Worm (Caenorhabditis elegans) whole organism, late embryonic: Measurements from ENCODE around the gene cest-28.

Experiments used
- C08G9.2 ChIP-seq: sonication (generic microtip); optimal IDR thresholded peaks from 2 replicates; lab custom pipeline; 2016; ENCODE audit warnings: mild to moderate bottlenecking, missing genetic modification characterization, moderate library complexity, missing compliant biosample characterization
- C38D4.7 ChIP-seq: fragments of 200-800 bp; sonication (Bioruptor generic); optimal IDR thresholded peaks from 2 replicates; lab custom pipeline; 2018; ENCODE audit warnings: mild to moderate bottlenecking, missing genetic modification characterization, moderate library complexity, missing compliant biosample characterization
- F13H6.1 ChIP-seq: sonication (generic microtip); optimal IDR thresholded peaks from 2 replicates; lab custom pipeline; 2016; ENCODE audit warnings: missing genetic modification characterization, missing compliant biosample characterization
- K02D7.2 ChIP-seq: sonication (generic microtip); optimal IDR thresholded peaks from 2 replicates; lab custom pipeline; 2017; ENCODE audit warnings: mild to moderate bottlenecking, missing genetic modification characterization, missing compliant biosample characterization
- T23F11.4 ChIP-seq: fragments of 200-800 bp; sonication (Bioruptor generic); optimal IDR thresholded peaks from 2 replicates; lab custom pipeline; 2018; ENCODE audit warnings: mild to moderate bottlenecking, missing genetic modification characterization, missing compliant biosample characterization
- ahr-1 ChIP-seq: sonication (generic microtip); optimal IDR thresholded peaks from 2 replicates; lab custom pipeline; 2016; ENCODE audit warnings: missing genetic modification characterization, missing compliant biosample characterization
- ceh-18 ChIP-seq: sonication (generic microtip); optimal IDR thresholded peaks from 2 replicates; lab custom pipeline; 2016; ENCODE audit warnings: missing genetic modification characterization, missing compliant biosample characterization
- ceh-19 ChIP-seq: fragments of 200-800 bp; sonication (Bioruptor generic); optimal IDR thresholded peaks from 2 replicates; lab custom pipeline; 2018; ENCODE audit warnings: mild to moderate bottlenecking, missing genetic modification characterization, missing compliant biosample characterization
- ceh-2 ChIP-seq: sonication (generic microtip); optimal IDR thresholded peaks from 2 replicates; lab custom pipeline; 2016; ENCODE audit warnings: missing genotype, missing genetic modification characterization, missing compliant biosample characterization
- ceh-31 ChIP-seq: sonication (generic microtip); optimal IDR thresholded peaks from 2 replicates; lab custom pipeline; 2016; ENCODE audit warnings: missing genetic modification characterization, missing compliant biosample characterization
- ceh-45 ChIP-seq: fragments of 200-800 bp; sonication (Bioruptor generic); IDR thresholded peaks from 2 replicates; pipeline ENCODE4 v1.3.6; 2022; ENCODE audit warnings: missing genetic modification reagents, missing genetic modification characterization, missing compliant biosample characterization
- ceh-48 ChIP-seq: sonication (generic microtip); optimal IDR thresholded peaks from 2 replicates; lab custom pipeline; 2016; ENCODE audit warnings: missing genetic modification characterization, inconsistent platforms, missing compliant biosample characterization
- ceh-6 ChIP-seq: fragments of 200-800 bp; sonication (Bioruptor generic); optimal IDR thresholded peaks from 2 replicates; lab custom pipeline; 2018; ENCODE audit warnings: mild to moderate bottlenecking, missing genetic modification characterization, missing compliant biosample characterization
- ceh-9 ChIP-seq: sonication (generic microtip); optimal IDR thresholded peaks from 2 replicates; lab custom pipeline; 2016; ENCODE audit warnings: mild to moderate bottlenecking, missing genetic modification characterization, inconsistent platforms, missing compliant biosample characterization
- elt-4 ChIP-seq: sonication (generic microtip); optimal IDR thresholded peaks from 2 replicates; lab custom pipeline; 2016; ENCODE audit warnings: missing genetic modification characterization, missing compliant biosample characterization
- fax-1 ChIP-seq: sonication (generic microtip); optimal IDR thresholded peaks from 2 replicates; lab custom pipeline; 2016; ENCODE audit warnings: missing genotype, missing genetic modification characterization, missing compliant biosample characterization
- gmeb-2 ChIP-seq: sonication (generic microtip); optimal IDR thresholded peaks from 2 replicates; lab custom pipeline; 2016; ENCODE audit warnings: missing genetic modification characterization, inconsistent platforms, missing compliant biosample characterization
- hlh-13 ChIP-seq: fragments of 200-800 bp; sonication (Bioruptor generic); optimal IDR thresholded peaks from 2 replicates; lab custom pipeline; 2018; ENCODE audit warnings: mild to moderate bottlenecking, missing genetic modification characterization, missing compliant biosample characterization
- hlh-30 ChIP-seq: sonication (generic microtip); optimal IDR thresholded peaks from 2 replicates; lab custom pipeline; 2017; ENCODE audit warnings: antibody characterized with exemption, missing genetic modification characterization, missing compliant biosample characterization; ENCODE audit not compliant: insufficient read depth
- nfya-1 ChIP-seq: sonication (generic microtip); optimal IDR thresholded peaks from 2 replicates; lab custom pipeline; 2017; ENCODE audit warnings: missing genetic modification characterization, mild to moderate bottlenecking, missing compliant biosample characterization, antibody characterized with exemption, moderate library complexity
- odd-2 ChIP-seq: sonication (generic microtip); optimal IDR thresholded peaks from 2 replicates; lab custom pipeline; 2017; ENCODE audit warnings: antibody characterized with exemption, mild to moderate bottlenecking, missing genetic modification characterization, missing compliant biosample characterization
- pat-9 ChIP-seq: fragments of 200-800 bp; sonication (Bioruptor generic); optimal IDR thresholded peaks from 2 replicates; lab custom pipeline; 2018; ENCODE audit warnings: mild to moderate bottlenecking, missing genetic modification characterization, moderate library complexity, missing compliant biosample characterization
- pqm-1 ChIP-seq: sonication (generic microtip); optimal IDR thresholded peaks from 2 replicates; lab custom pipeline; 2016; ENCODE audit warnings: missing genetic modification characterization, missing compliant biosample characterization
- pros-1 ChIP-seq: fragments of 150-350 bp; optimal IDR thresholded peaks from 2 replicates; lab custom pipeline; 2014; ENCODE audit warnings: missing biosample characterization, missing genetic modification reagents, missing genetic modification characterization
- syd-9 ChIP-seq: sonication (generic microtip); optimal IDR thresholded peaks from 2 replicates; lab custom pipeline; 2016; ENCODE audit warnings: mild to moderate bottlenecking, missing genetic modification characterization, moderate library complexity, missing compliant biosample characterization
- tbx-2 ChIP-seq: sonication (generic microtip); optimal IDR thresholded peaks from 2 replicates; lab custom pipeline; 2016; ENCODE audit warnings: missing genetic modification characterization, missing compliant biosample characterization
- tbx-7 ChIP-seq: sonication (generic microtip); optimal IDR thresholded peaks from 2 replicates; lab custom pipeline; 2016; ENCODE audit warnings: missing genotype, missing genetic modification characterization, missing compliant biosample characterization
- unc-3 ChIP-seq, 2 experiments: fragments of 200-800 bp in 1 of 2; sonication (Bioruptor generic) in 1 of 2; sonication (generic microtip) in 1 of 2; conservative IDR thresholded peaks in 1 of 2; optimal IDR thresholded peaks in 1 of 2; 2 replicates each; pipeline versions ENCODE4 v1.3.6 to Lab custom; 2016 to 2022; ENCODE audit warnings: missing compliant biosample characterization in 2 of 2, missing genetic modification characterization in 2 of 2, missing genetic modification reagents in 1 of 2
- unc-55 ChIP-seq: sonication (generic microtip); optimal IDR thresholded peaks from 2 replicates; lab custom pipeline; 2017; ENCODE audit warnings: missing biosample characterization, missing genetic modification reagents, missing genetic modification characterization
- unc-86 ChIP-seq: sonication (generic microtip); optimal IDR thresholded peaks from 2 replicates; lab custom pipeline; 2016; ENCODE audit warnings: missing genetic modification characterization, missing compliant biosample characterization
- zip-5 ChIP-seq: sonication (generic microtip); optimal IDR thresholded peaks from 2 replicates; lab custom pipeline; 2016; ENCODE audit warnings: missing genetic modification characterization, missing compliant biosample characterization
- ztf-16 ChIP-seq: sonication (generic microtip); optimal IDR thresholded peaks from 2 replicates; lab custom pipeline; 2017; ENCODE audit warnings: missing genetic modification characterization, missing compliant biosample characterization

The cest-28 gene

ce11 chrV:6690075-6690474, 20.5 kb downstream of the cest-28 start:
- TF ChIP-seq pros-1 (no peak), K02D7.2 (tag; lab: Kevin White, UChicago) (no peak), nfya-1 (tag; lab: Kevin White, UChicago) (no peak), F13H6.1 (tag; lab: Kevin White, UChicago) (no peak), ahr-1 (no peak)

ce11 chrV:6691813-6692351, 22.3 kb downstream of the cest-28 start, which contains the start of gene mtl-1:
Gene mtl-1, minus strand, starts transcription at chrV:6691863.
- TF ChIP-seq T23F11.4 (GFP tag; lab: Kevin White, UChicago): no peak
- no peak for TF ChIP-seq unc-55
- TF ChIP-seq ceh-45 (GFP tag; lab: Robert Waterston, UW): no peak

- TF ChIP-seq hlh-30 (tag; lab: Kevin White, UChicago): no peak
- TF ChIP-seq ceh-9 (tag; lab: Kevin White, UChicago): no peak
- no peak for TF ChIP-seq pat-9 (tag; lab: Kevin White, UChicago)
- TF ChIP-seq fax-1 (tag; lab: Kevin White, UChicago): no peak
- no peak for TF ChIP-seq gmeb-2 (tag; lab: Kevin White, UChicago)
- TF ChIP-seq K02D7.2 (tag; lab: Kevin White, UChicago): no peak
- TF ChIP-seq hlh-13 (GFP tag; lab: Kevin White, UChicago): no peak
- no peak for TF ChIP-seq tbx-2 (tag; lab: Kevin White, UChicago)
- TF ChIP-seq zip-5 (tag; lab: Kevin White, UChicago): no peak
- no peak for TF ChIP-seq ceh-2 (tag; lab: Kevin White, UChicago)
- no peak for TF ChIP-seq pqm-1 (tag; lab: Kevin White, UChicago)
- TF ChIP-seq elt-4 (tag; lab: Kevin White, UChicago): no peak
- TF ChIP-seq F13H6.1 (tag; lab: Kevin White, UChicago): no peak
- no peak for TF ChIP-seq tbx-7 (tag; lab: Kevin White, UChicago)
- TF ChIP-seq nfya-1 (tag; lab: Kevin White, UChicago): no peak
- no peak for TF ChIP-seq unc-55
- TF ChIP-seq odd-2 (tag; lab: Kevin White, UChicago): no peak
- TF ChIP-seq ceh-6 (GFP tag; lab: Kevin White, UChicago): no peak
- TF ChIP-seq ceh-45 (GFP tag; lab: Robert Waterston, UW): no peak
- TF ChIP-seq syd-9 (tag; lab: Kevin White, UChicago): no peak
- TF ChIP-seq, all 69 proteins: peak for 0
These were observed 25.0 kb downstream of the cest-28 start, which contains the start of gene W02F12.8 for ce11 chrV:6694668-6695067. Gene W02F12.8, minus strand, starts transcription at chrV:6694768.

ce11 chrV:6697552-6697951, 27.9 kb downstream of the cest-28 start, which contains the start of gene W02F12.2:
Gene W02F12.2, minus strand, starts transcription at chrV:6697652.
- TF ChIP-seq gmeb-2 (tag; lab: Kevin White, UChicago): no peak
- TF ChIP-seq hlh-30 (tag; lab: Kevin White, UChicago): no peak
- no peak for TF ChIP-seq unc-86 (tag; lab: Kevin White, UChicago)
- TF ChIP-seq ceh-19: no peak
- no peak for TF ChIP-seq C38D4.7
- no peak for TF ChIP-seq F13H6.1 (tag; lab: Kevin White, UChicago)
- no peak for TF ChIP-seq C08G9.2 (tag; lab: Kevin White, UChicago)
- TF ChIP-seq ceh-31: no peak
- TF ChIP-seq ztf-16: no peak
- TF ChIP-seq nfya-1 (tag; lab: Kevin White, UChicago): no peak
- TF ChIP-seq unc-3 (GFP tag; conservative IDR thresholded peaks at IDR 0.05; lab: Robert Waterston, UW): no peak
- no peak for TF ChIP-seq unc-3 (tag; optimal IDR thresholded peaks at IDR 0.05; lab: Kevin White, UChicago)
- no peak for TF ChIP-seq tbx-2 (tag; lab: Kevin White, UChicago)

ce11 chrV:6699021-6699420, 29.4 kb downstream of the cest-28 start:
- no peak for TF ChIP-seq ceh-48 (tag; lab: Kevin White, UChicago)
- no peak for TF ChIP-seq ceh-18 (tag; lab: Kevin White, UChicago)
